Fruit fly (Drosophila melanogaster): Measurements from ENCODE around the gene ProtB.

dm6 chr2L:14842058-14842457 lies 41.5 kb downstream of the ProtB start, which contains the start of gene CG42682:
- no peak for TF ChIP-seq brk (GFP tag; optimal IDR thresholded peaks at IDR 0.05)
- TF ChIP-seq Dfd (GFP tag; optimal IDR thresholded peaks at IDR 0.05) = no peak
- TF ChIP-seq tai (GFP tag; optimal IDR thresholded peaks at IDR 0.05) = no peak
- TF ChIP-seq foxo (GFP tag; optimal IDR thresholded peaks at IDR 0.05) = no peak
- TF ChIP-seq ey (GFP tag; optimal IDR thresholded peaks at IDR 0.05) = no peak
- TF ChIP-seq psq (GFP tag; optimal IDR thresholded peaks at IDR 0.05) = no peak
- TF ChIP-seq Myc (optimal IDR thresholded peaks at IDR 0.05) = no peak
- TF ChIP-seq usp (GFP tag; optimal IDR thresholded peaks at IDR 0.05) = no peak

Data from whole organism, wandering third instar larva.